Fruit fly (Drosophila melanogaster) Kc167 (cell line): ENCODE results near the gene Cftr.

Experiments used
- h ChIP-seq: fragments of >200 bp; optimal IDR thresholded peaks from 3 replicates; lab custom pipeline; 2018; ENCODE audit warnings: missing external identifiers
- psq ChIP-seq: fragments of >200 bp; optimal IDR thresholded peaks from 2 replicates; lab custom pipeline; 2017; ENCODE audit warnings: missing external identifiers

dm6 chr3R:24580963-24581277 is 37.2 kb upstream of the Cftr start:
- TF ChIP-seq psq: no peak
- no peak for TF ChIP-seq h
